Worm (Caenorhabditis elegans) whole organism, L1 larva: Measurements from ENCODE around the gene tbp-1.
A peak's percentile ranks its signal among the peaks of the same experiment; 100 is the strongest.

ENCODE experiments used
- C04F5.9 ChIP-seq: sonication (generic microtip); optimal IDR thresholded peaks from 2 replicates; lab custom pipeline; 2016; ENCODE audit warnings: missing genetic modification characterization, missing compliant biosample characterization
- F16B12.6 ChIP-seq: fragments of 150-350 bp; optimal IDR thresholded peaks from 2 replicates; lab custom pipeline; 2014; ENCODE audit warnings: missing biosample characterization, missing genetic modification characterization
- Y116A8C.19 ChIP-seq: sonication (generic microtip); optimal IDR thresholded peaks from 2 replicates; lab custom pipeline; 2016; ENCODE audit warnings: missing compliant biosample characterization, missing genetic modification characterization, borderline replicate concordance
- aha-1 ChIP-seq: fragments of 150-350 bp; optimal IDR thresholded peaks from 2 replicates; lab custom pipeline; 2014; ENCODE audit warnings: missing biosample characterization, missing genetic modification characterization
- alr-1 ChIP-seq: fragments of 200-800 bp; sonication (Bioruptor generic); optimal IDR thresholded peaks from 2 replicates; lab custom pipeline; 2018; ENCODE audit warnings: borderline replicate concordance, mild to moderate bottlenecking, missing genetic modification characterization, missing compliant biosample characterization
- ama-1 ChIP-seq: fragments of 150-350 bp; optimal IDR thresholded peaks from 2 replicates; lab custom pipeline; 2014
- blmp-1 ChIP-seq: fragments of 150-350 bp; optimal IDR thresholded peaks from 2 replicates; lab custom pipeline; 2014; ENCODE audit warnings: missing biosample characterization, missing genetic modification characterization
- ceh-63 ChIP-seq: fragments of 200-800 bp; sonication (Bioruptor generic); optimal IDR thresholded peaks from 2 replicates; lab custom pipeline; 2018; ENCODE audit warnings: mild to moderate bottlenecking, missing genetic modification characterization, missing compliant biosample characterization
- ceh-82 ChIP-seq, 3 experiments: fragments of 150-350 bp in 1 of 3; sonication (generic microtip) in 2 of 3; optimal IDR thresholded peaks; 2 replicates each; lab custom pipeline; 2014 to 2017; ENCODE audit warnings: missing biosample characterization in 3 of 3, missing genetic modification characterization in 3 of 3
- ceh-90 ChIP-seq: sonication (generic microtip); optimal IDR thresholded peaks from 2 replicates; lab custom pipeline; 2016; ENCODE audit warnings: missing genetic modification characterization, missing compliant biosample characterization
- dpl-1 ChIP-seq, 3 experiments: fragments of 150-350 bp in 2 of 3; sonication (generic microtip) in 1 of 3; optimal IDR thresholded peaks; 2 replicates each; lab custom pipeline; 2014 to 2017; ENCODE audit warnings: missing biosample characterization in 3 of 3, missing genetic modification characterization in 3 of 3, missing genetic modification reagents in 3 of 3
- efl-1 ChIP-seq, 4 experiments: fragments of 150-350 bp; optimal IDR thresholded peaks in 3 of 4; peaks in 1 of 4; 1 replicate in 1 of 4; 2 replicates in 3 of 4; lab custom pipeline; 2014; ENCODE audit warnings: missing biosample characterization in 2 of 4, missing genetic modification characterization in 2 of 4, missing genetic modification reagents in 2 of 4
- egl-13 ChIP-seq: sonication (generic microtip); optimal IDR thresholded peaks from 2 replicates; lab custom pipeline; 2016; ENCODE audit warnings: missing genotype, missing genetic modification reagents, missing genetic modification characterization, missing compliant biosample characterization
- elt-2 ChIP-seq: sonication (generic microtip); optimal IDR thresholded peaks from 2 replicates; lab custom pipeline; 2016; ENCODE audit warnings: missing genetic modification characterization, mild to moderate bottlenecking, inconsistent platforms, missing compliant biosample characterization, missing genetic modification reagents
- hlh-4 ChIP-seq: sonication (generic microtip); optimal IDR thresholded peaks from 2 replicates; lab custom pipeline; 2016; ENCODE audit warnings: mild to moderate bottlenecking, missing genetic modification characterization, missing compliant biosample characterization
- jun-1 ChIP-seq: fragments of 150-350 bp; optimal IDR thresholded peaks from 2 replicates; lab custom pipeline; 2014; ENCODE audit warnings: missing biosample characterization, missing genetic modification reagents, missing genetic modification characterization
- lin-14 ChIP-seq: fragments of 200-800 bp; sonication (Bioruptor generic); optimal IDR thresholded peaks from 2 replicates; lab custom pipeline; 2018; ENCODE audit warnings: mild to moderate bottlenecking, missing genetic modification characterization, moderate library complexity, missing compliant biosample characterization
- lin-35 ChIP-seq, 2 experiments: fragments of 150-350 bp; optimal IDR thresholded peaks; 2 replicates each; lab custom pipeline; 2014; ENCODE audit warnings: missing biosample characterization in 2 of 2, missing genetic modification characterization in 2 of 2, missing genetic modification reagents in 2 of 2
- lin-39 ChIP-seq: fragments of 150-350 bp; optimal IDR thresholded peaks from 2 replicates; lab custom pipeline; 2014; ENCODE audit warnings: missing biosample characterization, missing genetic modification reagents, missing genetic modification characterization
- mab-9 ChIP-seq: fragments of 200-800 bp; sonication (Bioruptor generic); IDR thresholded peaks from 2 replicates; pipeline ENCODE4 v1.3.6; 2022; ENCODE audit warnings: missing genetic modification reagents, missing genetic modification characterization, missing compliant biosample characterization
- nhr-11 ChIP-seq: fragments of 150-350 bp; optimal IDR thresholded peaks from 2 replicates; lab custom pipeline; 2014; ENCODE audit warnings: missing biosample characterization, missing genetic modification characterization
- nhr-12 ChIP-seq: sonication (generic microtip); optimal IDR thresholded peaks from 2 replicates; lab custom pipeline; 2017; ENCODE audit warnings: missing biosample characterization, missing genetic modification characterization
- nhr-19 ChIP-seq: fragments of 200-800 bp; sonication (Bioruptor generic); conservative IDR thresholded peaks from 2 replicates; pipeline ENCODE4 v1.3.6; 2022; ENCODE audit warnings: missing genetic modification characterization, missing compliant biosample characterization
- nhr-20 ChIP-seq: sonication (generic microtip); optimal IDR thresholded peaks from 2 replicates; lab custom pipeline; 2016; ENCODE audit warnings: mild to moderate bottlenecking, missing genetic modification characterization, missing compliant biosample characterization
- nhr-237 ChIP-seq: fragments of 150-350 bp; optimal IDR thresholded peaks from 2 replicates; lab custom pipeline; 2014; ENCODE audit warnings: missing biosample characterization, missing genetic modification characterization
- nhr-47 ChIP-seq: sonication (generic microtip); optimal IDR thresholded peaks from 2 replicates; lab custom pipeline; 2016; ENCODE audit warnings: mild to moderate bottlenecking, missing genetic modification characterization, moderate library complexity, missing compliant biosample characterization
- nhr-71 ChIP-seq: sonication (generic microtip); optimal IDR thresholded peaks from 2 replicates; lab custom pipeline; 2016; ENCODE audit warnings: mild to moderate bottlenecking, missing genetic modification characterization, moderate library complexity, missing compliant biosample characterization
- nhr-76 ChIP-seq: sonication (generic microtip); optimal IDR thresholded peaks from 2 replicates; lab custom pipeline; 2017; ENCODE audit warnings: missing biosample characterization, missing genetic modification characterization
- nhr-77 ChIP-seq: fragments of 150-350 bp; optimal IDR thresholded peaks from 2 replicates; lab custom pipeline; 2014; ENCODE audit warnings: missing biosample characterization, missing genetic modification characterization
- nhr-84 ChIP-seq: sonication (generic microtip); optimal IDR thresholded peaks from 2 replicates; lab custom pipeline; 2017; ENCODE audit warnings: missing biosample characterization, missing genetic modification characterization
- nhr-85 ChIP-seq: sonication (generic microtip); peaks from one replicate; lab custom pipeline; 2016; ENCODE audit warnings: missing genetic modification characterization, inconsistent platforms, missing compliant biosample characterization
- nhr-90 ChIP-seq: sonication (generic microtip); optimal IDR thresholded peaks from 2 replicates; lab custom pipeline; 2016; ENCODE audit warnings: mild to moderate bottlenecking, missing genetic modification characterization, missing compliant biosample characterization; ENCODE audit not compliant: poor library complexity
- pax-3 ChIP-seq: fragments of 200-800 bp; sonication (Bioruptor generic); optimal IDR thresholded peaks from 2 replicates; lab custom pipeline; 2018; ENCODE audit warnings: mild to moderate bottlenecking, missing genetic modification characterization, moderate library complexity, missing compliant biosample characterization
- pqm-1 ChIP-seq: sonication (generic microtip); optimal IDR thresholded peaks from 3 replicates; lab custom pipeline; 2017; ENCODE audit warnings: missing biosample characterization, missing genetic modification characterization
- sox-4 ChIP-seq: sonication (generic microtip); optimal IDR thresholded peaks from 2 replicates; lab custom pipeline; 2016; ENCODE audit warnings: missing genetic modification characterization, missing compliant biosample characterization
- sup-37 ChIP-seq: fragments of 200-800 bp; sonication (Bioruptor generic); optimal IDR thresholded peaks from 2 replicates; lab custom pipeline; 2018; ENCODE audit warnings: mild to moderate bottlenecking, missing genetic modification characterization, missing compliant biosample characterization
- tbx-2 ChIP-seq: sonication (generic microtip); optimal IDR thresholded peaks from 2 replicates; lab custom pipeline; 2016; ENCODE audit warnings: missing genetic modification characterization, missing compliant biosample characterization
- unc-130 ChIP-seq: fragments of 150-350 bp; optimal IDR thresholded peaks from 2 replicates; lab custom pipeline; 2017; ENCODE audit warnings: missing biosample characterization, missing genetic modification characterization, inconsistent platforms
- unc-30 ChIP-seq: sonication (generic microtip); optimal IDR thresholded peaks from 2 replicates; lab custom pipeline; 2017; ENCODE audit warnings: missing biosample characterization, missing genetic modification characterization
- unc-62 ChIP-seq: fragments of 150-350 bp; optimal IDR thresholded peaks from 2 replicates; lab custom pipeline; 2014; ENCODE audit warnings: missing biosample characterization, missing genetic modification reagents, missing genetic modification characterization
- unc-86 ChIP-seq: sonication (generic microtip); optimal IDR thresholded peaks from 2 replicates; lab custom pipeline; 2016; ENCODE audit warnings: missing genetic modification characterization, missing compliant biosample characterization
- unc-98 ChIP-seq: fragments of 200-800 bp; sonication (Bioruptor generic); IDR thresholded peaks from 2 replicates; pipeline ENCODE4 v1.3.6; 2022; ENCODE audit warnings: missing genetic modification characterization, missing compliant biosample characterization
- zip-4 ChIP-seq: fragments of 200-800 bp; sonication (Bioruptor generic); optimal IDR thresholded peaks from 2 replicates; lab custom pipeline; 2018; ENCODE audit warnings: mild to moderate bottlenecking, missing genetic modification characterization, moderate library complexity, missing compliant biosample characterization
- ztf-4 ChIP-seq: fragments of 150-350 bp; optimal IDR thresholded peaks from 2 replicates; lab custom pipeline; 2014; ENCODE audit warnings: missing biosample characterization, missing genetic modification characterization

The tbp-1 gene

ce11 chrIII:7387359-7387758 lies 3.5 kb downstream of the tbp-1 start (continued):
- TF ChIP-seq alr-1 (tag; lab: Kevin White, UChicago) (no peak), zip-4 (GFP tag; lab: Kevin White, UChicago) (no peak), ztf-4 (no peak), blmp-1 (tag; lab: Kevin White, UChicago) (no peak), egl-13 (tag; lab: Kevin White, UChicago) (no peak), efl-1 (optimal IDR thresholded peaks at IDR 0.05; lab: Kevin White, UChicago) (peak; percentile 20 to 23), efl-1 (GFP tag; optimal IDR thresholded peaks at IDR 0.05 in 1 of 2; lab: Kevin White, UChicago) (peak; percentile 7 to 51), ceh-63 (GFP tag; lab: Kevin White, UChicago) (no peak), tbx-2 (tag; lab: Kevin White, UChicago) (no peak), sup-37 (no peak), lin-35 (GFP tag; optimal IDR thresholded peaks at IDR 0.05; lab: Kevin White, UChicago) (peak; percentile 18 to 36), nhr-11 (tag; lab: Kevin White, UChicago) (no peak), mab-9 (GFP tag; lab: Robert Waterston, UW) (no peak), nhr-77 (no peak), ama-1 (no peak), hlh-4 (tag; lab: Kevin White, UChicago) (no peak), lin-14 (peak; percentile 66), unc-86 (tag; lab: Kevin White, UChicago) (peak; percentile 13), nhr-71 (tag; lab: Kevin White, UChicago) (peak; percentile 46), elt-2 (tag; lab: Kevin White, UChicago) (peak; percentile 27), nhr-85 (tag; lab: Kevin White, UChicago) (no peak), dpl-1 (GFP tag; optimal IDR thresholded peaks at IDR 0.05; lab: Kevin White, UChicago) (peak in 2 of 3 experiments; percentile 2 to 16), jun-1 (tag; lab: Kevin White, UChicago) (peak; percentile 45), nhr-20 (tag; lab: Kevin White, UChicago) (no peak), nhr-76 (tag; lab: Kevin White, UChicago) (no peak), nhr-237 (tag; lab: Kevin White, UChicago) (no peak), ceh-82 (tag; optimal IDR thresholded peaks at IDR 0.05; lab: Kevin White, UChicago) (peak in 2 of 3 experiments; percentile 11 to 14), pqm-1 (tag; lab: Kevin White, UChicago) (no peak), nhr-19 (GFP tag; lab: Robert Waterston, UW) (0 out of 2 replicates have a peak, but pooled peaks have one; percentile 10), sox-4 (tag; lab: Kevin White, UChicago) (no peak), nhr-12 (tag; lab: Kevin White, UChicago) (no peak), nhr-90 (peak; percentile 9), C04F5.9 (tag; lab: Kevin White, UChicago) (no peak), Y116A8C.19 (tag; lab: Kevin White, UChicago) (no peak), pax-3 (tag; lab: Kevin White, UChicago) (no peak), ceh-90 (tag; lab: Kevin White, UChicago) (no peak), unc-98 (no peak), nhr-84 (tag; lab: Kevin White, UChicago) (no peak), unc-130 (tag; lab: Kevin White, UChicago) (no peak), aha-1 (tag; lab: Kevin White, UChicago) (no peak), F16B12.6 (tag; lab: Kevin White, UChicago) (no peak)

DNA sequence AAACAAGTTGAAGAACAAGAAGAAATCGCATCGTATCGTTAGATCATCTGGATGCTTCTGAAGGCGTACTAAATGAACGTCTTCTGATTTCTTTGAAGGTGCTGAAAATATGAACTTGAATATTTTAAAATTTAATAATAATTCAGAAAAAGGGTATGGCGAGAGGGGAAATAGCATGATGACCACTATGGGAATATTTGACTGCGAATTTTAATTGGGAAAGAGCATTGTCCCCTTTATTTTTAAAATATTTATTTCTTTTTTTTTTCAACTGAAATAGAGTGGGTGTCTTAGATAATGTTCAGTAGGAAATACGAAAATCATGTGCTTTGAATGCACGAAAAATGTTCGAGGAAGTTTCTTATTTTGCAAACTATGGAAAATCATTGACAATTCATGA lies 11.5 kb downstream of the tbp-1 start, which contains the start of gene lgc-50:
TSS of gene lgc-50 (minus strand) at position 101 of the 400 bp plus-strand sequence.
- no peak for TF ChIP-seq lin-39 (tag; lab: Kevin White, UChicago)
- no peak for TF ChIP-seq zip-4 (GFP tag; lab: Kevin White, UChicago)
- TF ChIP-seq unc-86 (tag; lab: Kevin White, UChicago), result no peak
- no peak for TF ChIP-seq efl-1 (optimal IDR thresholded peaks at IDR 0.05; lab: Kevin White, UChicago)
- no peak for TF ChIP-seq efl-1 (GFP tag; optimal IDR thresholded peaks at IDR 0.05 in 1 of 2; lab: Kevin White, UChicago)
- no peak for TF ChIP-seq C04F5.9 (tag; lab: Kevin White, UChicago)
- no peak for TF ChIP-seq nhr-84 (tag; lab: Kevin White, UChicago)
- no peak for TF ChIP-seq lin-14
- TF ChIP-seq unc-30, result no peak
- no peak for TF ChIP-seq F16B12.6 (tag; lab: Kevin White, UChicago)
- TF ChIP-seq lin-35 (GFP tag; optimal IDR thresholded peaks at IDR 0.05; lab: Kevin White, UChicago), result no peak
- TF ChIP-seq blmp-1 (tag; lab: Kevin White, UChicago), result no peak
- TF ChIP-seq nhr-19 (GFP tag; lab: Robert Waterston, UW), result no peak
- no peak for TF ChIP-seq nhr-47 (tag; lab: Kevin White, UChicago)
- TF ChIP-seq nhr-71 (tag; lab: Kevin White, UChicago), result no peak
- no peak for TF ChIP-seq unc-62
- TF ChIP-seq dpl-1 (GFP tag; optimal IDR thresholded peaks at IDR 0.05; lab: Kevin White, UChicago), result no peak
- TF ChIP-seq, all 84 proteins: peak for 0
